Worm (Caenorhabditis elegans) whole organism, L4/young adult: ENCODE data around the gene sprr-2.

Experiments
- W03F9.2 ChIP-seq: fragments of 150-350 bp; optimal IDR thresholded peaks from 2 replicates; lab custom pipeline; 2014; ENCODE audit warnings: missing biosample characterization, missing genetic modification characterization
- dao-5 ChIP-seq: sonication (generic microtip); optimal IDR thresholded peaks from 2 replicates; lab custom pipeline; 2016; ENCODE audit warnings: missing genotype, missing genetic modification characterization, moderate library complexity, missing compliant biosample characterization
- him-1 ChIP-seq: sonication (generic microtip); optimal IDR thresholded peaks from 2 replicates; lab custom pipeline; 2016; ENCODE audit warnings: missing genotype, missing genetic modification reagents, missing genetic modification characterization, missing compliant biosample characterization

ce11 chrX:14809905-14810304 lies 16.7 kb downstream of the sprr-2 start:
- TF ChIP-seq W03F9.2 (tag; lab: Kevin White, UChicago) = no peak
- TF ChIP-seq dao-5 (tag; lab: Kevin White, UChicago) = no peak
- no peak for TF ChIP-seq him-1 (tag; lab: Kevin White, UChicago)
